Worm (Caenorhabditis elegans): ENCODE data around the gene F34H10.3.

DNA sequence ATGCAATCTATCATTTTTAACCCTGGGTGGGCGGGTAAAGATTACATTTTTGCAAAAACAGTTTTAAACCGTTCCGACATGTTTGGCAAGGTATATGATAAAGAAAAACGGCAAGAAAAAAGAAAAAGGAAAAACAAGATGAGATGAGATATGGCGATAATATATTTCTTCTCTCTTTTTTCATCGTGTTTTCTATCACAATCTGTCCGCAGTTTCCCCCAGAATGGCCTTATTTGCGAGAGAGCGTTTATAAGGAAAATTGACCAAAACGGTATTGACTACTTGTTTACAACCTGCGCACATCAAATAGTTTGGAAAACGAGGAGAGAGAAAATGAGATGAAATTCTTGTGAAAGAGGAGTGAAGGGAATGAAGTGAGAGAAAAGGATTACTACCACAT is 32.6 kb upstream of the F34H10.3 start:
- TF ChIP-seq aly-2 (tag; optimal IDR thresholded peaks at IDR 0.05) (no peak), lin-13 (GFP tag; optimal IDR thresholded peaks at IDR 0.05) (peak; percentile 8), crh-2 (tag; optimal IDR thresholded peaks at IDR 0.05) (peak; percentile 42), elt-3 (tag; optimal IDR thresholded peaks at IDR 0.05) (no peak), ztf-4 (tag; optimal IDR thresholded peaks at IDR 0.05) (peak; percentile 24), ceh-82 (tag; optimal IDR thresholded peaks at IDR 0.05) (no peak), nhr-23 (tag; optimal IDR thresholded peaks at IDR 0.05) (no peak), ama-1 (optimal IDR thresholded peaks at IDR 0.05) (no peak), snpc-4 (tag; optimal IDR thresholded peaks at IDR 0.05) (no peak), alr-1 (tag; optimal IDR thresholded peaks at IDR 0.05) (no peak), Y55F3AM.14 (GFP tag; optimal IDR thresholded peaks at IDR 0.05) (no peak), unc-55 (GFP tag; optimal IDR thresholded peaks at IDR 0.05) (no peak), unc-39 (tag; optimal IDR thresholded peaks at IDR 0.05) (no peak)

Data from whole organism, L2 larva.